Worm (Caenorhabditis elegans): ENCODE measurements around the gene F49F1.17.

- TF ChIP-seq ceh-82 (tag; optimal IDR thresholded peaks at IDR 0.05): no peak
- no peak for TF ChIP-seq tag-97 (GFP tag; IDR thresholded peaks at IDR 0.05)
- TF ChIP-seq ztf-11 (tag; optimal IDR thresholded peaks at IDR 0.05): no peak
Observed at ce11 chrIV:4147891-4148290, 12.2 kb upstream of the F49F1.17 start.
